Worm (Caenorhabditis elegans): ENCODE results near the gene pqn-25.

The pqn-25 gene

DNA sequence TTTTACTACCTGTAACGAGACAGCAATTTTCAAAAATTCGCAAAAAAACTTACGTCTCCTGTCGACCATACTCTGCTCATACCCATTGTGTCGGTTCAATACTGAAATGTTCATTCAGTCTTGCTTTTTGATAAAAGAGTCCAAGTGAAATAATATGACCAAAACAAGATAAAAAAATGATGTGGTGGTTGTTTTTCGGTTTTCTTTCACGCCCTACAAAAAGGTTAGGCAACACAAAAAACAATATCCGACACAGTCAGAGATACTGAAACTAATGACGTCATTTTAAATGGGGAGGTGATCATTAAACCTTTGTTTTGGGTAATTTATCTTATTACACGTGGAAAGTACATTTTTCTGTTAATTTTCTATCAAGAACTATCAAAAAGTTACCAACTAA, 17.2 kb downstream of the pqn-25 start, which contains the start of gene R02F2.8:
Gene R02F2.8 (minus strand): TSS at position 101 of the 400 bp plus-strand sequence.
- TF ChIP-seq nhr-76 (tag; optimal IDR thresholded peaks at IDR 0.05) (no peak), nhr-12 (tag; optimal IDR thresholded peaks at IDR 0.05) (no peak), nhr-25 (tag; optimal IDR thresholded peaks at IDR 0.05) (no peak), mml-1 (tag; optimal IDR thresholded peaks at IDR 0.05) (no peak), nhr-11 (tag; optimal IDR thresholded peaks at IDR 0.05) (no peak), tbx-2 (tag; optimal IDR thresholded peaks at IDR 0.05) (no peak), fkh-10 (GFP tag; optimal IDR thresholded peaks at IDR 0.05) (no peak), fos-1 (tag; optimal IDR thresholded peaks at IDR 0.05) (no peak)

DNA sequence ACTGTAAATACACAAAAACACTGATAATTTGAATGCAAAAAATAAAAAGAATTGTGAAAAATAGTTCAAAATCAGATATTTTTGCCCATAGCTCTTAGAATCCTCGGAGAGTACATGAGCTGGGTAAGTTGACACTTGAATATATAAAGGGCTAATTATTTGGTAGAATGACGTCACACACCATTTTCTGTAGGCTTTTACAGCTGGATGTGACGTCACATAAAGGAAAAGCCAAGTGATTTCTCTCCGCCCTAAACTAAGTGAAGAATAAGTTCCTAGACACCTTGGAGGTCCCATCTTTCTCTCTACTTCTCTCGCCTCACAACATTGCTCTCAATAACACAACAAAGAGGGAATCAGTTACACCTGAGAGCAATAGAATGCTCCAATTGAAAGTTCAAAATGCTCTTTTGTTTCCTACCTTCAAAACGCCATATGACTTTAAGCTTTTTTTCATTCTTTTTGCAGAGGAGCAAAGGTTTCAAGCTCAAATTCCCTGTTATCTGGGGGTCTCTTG, 25.3 kb downstream of the pqn-25 start, which contains the start of gene osg-1:
Gene osg-1 (plus strand): TSS at position 467 of the 517 bp plus-strand sequence.
- no peak for TF ChIP-seq elt-1 (tag; optimal IDR thresholded peaks at IDR 0.05)
- TF ChIP-seq aly-2 (tag; optimal IDR thresholded peaks at IDR 0.05) = no peak
- TF ChIP-seq sea-2 (GFP tag; optimal IDR thresholded peaks at IDR 0.05) = no peak
- TF ChIP-seq nhr-67 (tag; optimal IDR thresholded peaks at IDR 0.05) = no peak
- TF ChIP-seq ztf-11 (tag; optimal IDR thresholded peaks at IDR 0.05) = no peak
- TF ChIP-seq lin-39 (tag; optimal IDR thresholded peaks at IDR 0.05) = no peak
- no peak for TF ChIP-seq nhr-12 (tag; optimal IDR thresholded peaks at IDR 0.05)
- TF ChIP-seq ceh-82 (tag; optimal IDR thresholded peaks at IDR 0.05) = no peak
- no peak for TF ChIP-seq unc-39 (tag; optimal IDR thresholded peaks at IDR 0.05)
- no peak for TF ChIP-seq nhr-43 (tag; optimal IDR thresholded peaks at IDR 0.05; ENCODE audit: poor library complexity, severe bottlenecking)
- no peak for TF ChIP-seq lin-15B (tag; optimal IDR thresholded peaks at IDR 0.05)
- TF ChIP-seq ama-1 (optimal IDR thresholded peaks at IDR 0.05) = no peak
- no peak for TF ChIP-seq pha-4 (tag; optimal IDR thresholded peaks at IDR 0.05)
- no peak for TF ChIP-seq pqm-1 (tag; optimal IDR thresholded peaks at IDR 0.05)
- no peak for TF ChIP-seq unc-62 (GFP tag; optimal IDR thresholded peaks at IDR 0.05)
- TF ChIP-seq lsy-12 (tag; optimal IDR thresholded peaks at IDR 0.05) = no peak
- no peak for TF ChIP-seq tbx-2 (tag; optimal IDR thresholded peaks at IDR 0.05)
- TF ChIP-seq nhr-76 (tag; optimal IDR thresholded peaks at IDR 0.05) = no peak
- TF ChIP-seq nhr-77 (tag; optimal IDR thresholded peaks at IDR 0.05) = no peak
- no peak for TF ChIP-seq daf-12 (tag; optimal IDR thresholded peaks at IDR 0.05)

DNA sequence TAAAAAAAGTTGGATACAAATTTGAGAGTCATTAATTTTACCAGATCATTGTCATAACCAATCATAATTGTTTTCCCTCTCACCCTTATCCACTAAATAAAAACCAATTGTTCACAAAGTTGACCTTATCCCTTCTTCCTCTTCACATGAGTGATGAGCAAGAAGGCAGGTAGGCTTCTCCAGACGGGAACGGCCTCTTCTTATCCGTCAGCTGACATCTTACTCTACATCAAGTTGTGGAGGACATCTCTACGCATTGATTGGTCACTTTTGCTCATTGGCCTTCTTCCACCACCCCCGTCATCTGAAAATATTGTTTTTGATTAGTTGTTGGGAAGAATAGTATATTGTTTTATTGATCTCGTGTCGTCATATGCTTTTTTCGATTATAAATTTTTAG, 26.1 kb downstream of the pqn-25 start:
- peak; percentile 54 for TF ChIP-seq nfya-1 (tag; optimal IDR thresholded peaks at IDR 0.05; ENCODE audit: insufficient read depth)
- TF ChIP-seq nhr-77 (tag; optimal IDR thresholded peaks at IDR 0.05) = no peak

DNA sequence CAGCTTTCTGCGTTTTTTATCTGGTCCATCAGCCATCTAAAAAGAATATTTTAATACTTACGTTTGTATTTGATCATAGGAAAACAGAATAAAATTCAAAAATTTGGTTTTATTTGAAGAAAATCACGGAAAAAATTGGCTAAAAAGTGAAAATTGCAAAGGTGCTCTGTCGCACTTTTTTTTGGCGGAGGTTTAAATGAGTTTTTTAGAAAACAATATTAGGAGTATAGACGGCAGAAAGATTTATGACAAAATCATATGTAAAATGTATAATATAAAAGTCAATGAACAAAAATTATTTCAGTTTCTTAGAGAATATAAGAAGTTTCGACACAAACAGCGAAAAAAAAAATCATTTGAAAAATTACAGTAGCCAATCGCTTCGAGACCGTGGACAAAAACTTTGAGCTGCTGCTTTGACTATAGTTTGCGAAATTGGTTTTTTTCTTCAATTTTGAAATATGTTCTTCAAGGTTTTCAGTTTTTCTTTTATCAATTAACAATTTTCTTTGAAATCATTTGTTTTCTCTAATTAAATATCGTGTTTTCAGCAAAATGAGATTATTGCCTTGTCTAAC, 28.6 kb downstream of the pqn-25 start, which contains the start of the genes R02F2.7 and R02F2.4:
Gene R02F2.7 (minus strand): TSS at position 36 of the 578 bp plus-strand sequence.
Gene R02F2.4 (plus strand): TSS at position 552 of the 578 bp plus-strand sequence.
- TF ChIP-seq nhr-43 (tag; optimal IDR thresholded peaks at IDR 0.05; ENCODE audit: poor library complexity, severe bottlenecking) (no peak), nfya-1 (tag; optimal IDR thresholded peaks at IDR 0.05; ENCODE audit: insufficient read depth) (peak; percentile 2), lin-15B (tag; optimal IDR thresholded peaks at IDR 0.05) (peak; percentile 12), nhr-23 (tag; optimal IDR thresholded peaks at IDR 0.05) (peak; percentile 23)

DNA sequence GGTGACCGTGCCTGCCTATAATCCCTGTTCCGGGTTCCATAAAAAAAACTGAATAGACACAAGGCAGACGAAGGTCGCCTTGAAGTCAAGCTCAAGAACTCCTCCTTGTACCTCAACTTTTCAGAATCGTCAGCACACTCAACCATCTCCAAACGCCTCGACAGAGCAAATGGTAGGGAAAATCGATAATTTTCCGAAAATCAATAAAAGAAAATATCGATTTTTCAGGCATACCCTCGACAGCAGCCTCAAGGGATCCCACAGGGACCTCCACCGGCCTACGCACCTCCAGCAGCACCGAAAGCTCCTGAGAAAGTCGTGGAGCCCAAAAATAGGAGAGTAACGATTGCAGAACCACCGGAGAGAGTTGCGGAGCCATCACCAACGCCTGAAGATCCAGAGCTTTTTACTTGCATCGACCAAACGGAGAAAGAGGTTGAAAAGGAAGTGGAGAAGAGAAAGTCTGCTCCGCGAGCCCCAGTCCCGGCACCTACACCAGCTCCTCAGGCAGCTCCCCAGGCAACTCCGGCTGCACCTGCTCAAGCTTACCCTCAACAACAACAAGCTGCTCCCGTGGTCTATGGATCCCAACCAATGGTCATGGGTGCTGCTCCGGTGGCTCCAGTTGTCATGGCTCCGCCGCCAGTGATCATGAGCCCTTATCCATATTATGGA, 32.8 kb downstream of the pqn-25 start:
- no peak for TF ChIP-seq nhr-12 (tag; optimal IDR thresholded peaks at IDR 0.05)
- TF ChIP-seq ceh-28 (tag; optimal IDR thresholded peaks at IDR 0.05) = peak; percentile 51
- no peak for TF ChIP-seq hmg-11 (tag; optimal IDR thresholded peaks at IDR 0.05)

DNA sequence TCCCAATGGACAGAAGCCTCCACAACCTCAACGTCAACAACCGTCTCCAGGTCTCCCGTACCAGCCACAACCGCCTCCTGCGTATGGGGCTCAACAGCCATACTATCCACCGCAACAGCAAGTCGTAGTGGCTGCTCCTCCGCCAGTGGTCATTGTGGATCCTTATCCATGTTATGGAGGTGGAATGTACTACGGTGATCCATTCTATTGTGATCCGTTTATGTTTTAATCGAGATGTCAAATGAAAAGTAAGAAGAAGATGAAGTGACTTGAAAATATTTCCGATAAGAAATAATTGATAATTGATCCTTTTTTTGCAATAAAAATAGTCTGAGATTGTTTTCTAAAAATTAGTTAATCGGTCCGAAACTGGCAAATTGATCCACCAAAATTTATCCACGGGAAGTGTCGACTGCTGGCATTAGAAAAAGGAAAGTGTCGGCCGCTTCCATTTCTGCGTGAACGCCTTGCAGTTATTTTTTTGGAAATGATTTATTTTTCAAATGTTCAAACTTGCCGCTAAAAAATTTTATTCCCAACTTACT, 33.5 kb downstream of the pqn-25 start, which contains the start of the genes R02F2.6 and R02F2.5:
Gene R02F2.6 (minus strand): TSS at position 101 of the 545 bp plus-strand sequence.
Gene R02F2.5 (plus strand): TSS at position 495 of the 545 bp plus-strand sequence.
- TF ChIP-seq nhr-11 (tag; optimal IDR thresholded peaks at IDR 0.05) = no peak
- TF ChIP-seq unc-62 (GFP tag; optimal IDR thresholded peaks at IDR 0.05) = no peak
- TF ChIP-seq ceh-9 (tag; optimal IDR thresholded peaks at IDR 0.05) = no peak
- no peak for TF ChIP-seq tbx-2 (tag; optimal IDR thresholded peaks at IDR 0.05)

All from whole organism, L3 larva.